Worm (Caenorhabditis elegans) whole organism, young adult: Measurements from ENCODE around the gene B0563.18.

Experiments used
- C06A6.2 ChIP-seq: fragments of 200-800 bp; sonication (Bioruptor generic); conservative IDR thresholded peaks from 2 replicates; pipeline ENCODE4 v1.3.6; 2022; ENCODE audit warnings: missing genetic modification characterization, missing compliant biosample characterization
- F23B12.7 ChIP-seq: sonication (generic microtip); optimal IDR thresholded peaks from 2 replicates; lab custom pipeline; 2017; ENCODE audit warnings: missing genetic modification characterization, mild to moderate bottlenecking, missing compliant biosample characterization, antibody characterized with exemption, moderate library complexity; ENCODE audit not compliant: insufficient read depth
- F57A8.1 ChIP-seq: fragments of 200-800 bp; sonication (Bioruptor generic); optimal IDR thresholded peaks from 2 replicates; lab custom pipeline; 2018; ENCODE audit warnings: mild to moderate bottlenecking, missing genetic modification characterization, moderate library complexity, missing compliant biosample characterization
- T07F8.4 ChIP-seq: sonication (generic microtip); optimal IDR thresholded peaks from 2 replicates; lab custom pipeline; 2016; ENCODE audit warnings: mild to moderate bottlenecking, missing genetic modification characterization, moderate library complexity, missing compliant biosample characterization
- T26A5.8 ChIP-seq: sonication (generic microtip); optimal IDR thresholded peaks from 2 replicates; lab custom pipeline; 2016; ENCODE audit warnings: missing genetic modification characterization, missing compliant biosample characterization
- akir-1 ChIP-seq: fragments of 200-800 bp; sonication (Bioruptor generic); optimal IDR thresholded peaks from 2 replicates; lab custom pipeline; 2018; ENCODE audit warnings: mild to moderate bottlenecking, missing genetic modification characterization, moderate library complexity, missing compliant biosample characterization
- aptf-3 ChIP-seq: fragments of 200-800 bp; sonication (Bioruptor generic); IDR thresholded peaks from 2 replicates; pipeline ENCODE4 v1.3.6; 2022; ENCODE audit warnings: missing genetic modification characterization, missing compliant biosample characterization
- athp-1 ChIP-seq: sonication (generic microtip); optimal IDR thresholded peaks from 2 replicates; lab custom pipeline; 2017; ENCODE audit warnings: mild to moderate bottlenecking, missing genetic modification characterization, missing compliant biosample characterization
- bed-1 ChIP-seq: fragments of 200-800 bp; sonication (Bioruptor generic); IDR thresholded peaks from 2 replicates; pipeline ENCODE4 v1.3.6; 2022; ENCODE audit warnings: missing genetic modification reagents, missing genetic modification characterization, missing compliant biosample characterization
- chd-7 ChIP-seq: sonication (generic microtip); optimal IDR thresholded peaks from 2 replicates; lab custom pipeline; 2016; ENCODE audit warnings: mild to moderate bottlenecking, missing genetic modification characterization, moderate library complexity, missing compliant biosample characterization
- efl-1 ChIP-seq: fragments of 150-350 bp; optimal IDR thresholded peaks from 2 replicates; lab custom pipeline; 2014; ENCODE audit warnings: missing biosample characterization, missing genetic modification reagents, missing genetic modification characterization
- ekl-4 ChIP-seq: fragments of 200-800 bp; sonication (Bioruptor generic); IDR thresholded peaks from 2 replicates; pipeline ENCODE4 v1.3.6; 2022; ENCODE audit warnings: missing genetic modification reagents, missing genetic modification characterization, missing compliant biosample characterization
- ets-4 ChIP-seq: fragments of 200-800 bp; sonication (Bioruptor generic); optimal IDR thresholded peaks from 2 replicates; lab custom pipeline; 2018; ENCODE audit warnings: mild to moderate bottlenecking, missing genetic modification characterization, missing compliant biosample characterization
- fkh-3 ChIP-seq: sonication (generic microtip); optimal IDR thresholded peaks from 2 replicates; lab custom pipeline; 2016; ENCODE audit warnings: mild to moderate bottlenecking, missing genetic modification characterization, missing compliant biosample characterization
- him-1 ChIP-seq: sonication (generic microtip); optimal IDR thresholded peaks from 2 replicates; lab custom pipeline; 2016; ENCODE audit warnings: missing genotype, missing genetic modification reagents, missing genetic modification characterization, missing compliant biosample characterization
- lin-35 ChIP-seq, 3 experiments: fragments of 150-350 bp in 2 of 3; sonication (generic microtip) in 1 of 3; optimal IDR thresholded peaks; 2 replicates each; lab custom pipeline; 2014 to 2018; ENCODE audit warnings: missing biosample characterization in 3 of 3, missing genetic modification characterization in 3 of 3, missing genetic modification reagents in 3 of 3
- lin-40 ChIP-seq: sonication (generic microtip); optimal IDR thresholded peaks from 2 replicates; lab custom pipeline; 2016; ENCODE audit warnings: missing genetic modification characterization, mild to moderate bottlenecking, missing compliant biosample characterization, missing genotype, missing genetic modification reagents
- lin-54 ChIP-seq: fragments of 200-800 bp; sonication (Bioruptor generic); optimal IDR thresholded peaks from 2 replicates; lab custom pipeline; 2018; ENCODE audit warnings: mild to moderate bottlenecking, missing genetic modification characterization, missing compliant biosample characterization
- madf-6 ChIP-seq: fragments of 200-800 bp; sonication (Bioruptor generic); IDR thresholded peaks from 2 replicates; pipeline ENCODE4 v1.3.6; 2022; ENCODE audit warnings: missing genetic modification reagents, missing genetic modification characterization, missing compliant biosample characterization
- madf-8 ChIP-seq: fragments of 200-800 bp; sonication (Bioruptor generic); conservative IDR thresholded peaks from 2 replicates; pipeline ENCODE4 v1.3.6; 2022; ENCODE audit warnings: missing genetic modification reagents, missing genetic modification characterization, missing compliant biosample characterization
- mcd-1 ChIP-seq: fragments of 200-800 bp; sonication (Bioruptor generic); IDR thresholded peaks from 2 replicates; pipeline ENCODE4 v1.3.6; 2022; ENCODE audit warnings: missing genetic modification reagents, missing genetic modification characterization, missing compliant biosample characterization
- mel-28 ChIP-seq: sonication (generic microtip); optimal IDR thresholded peaks from 2 replicates; lab custom pipeline; 2016; ENCODE audit warnings: borderline replicate concordance, mild to moderate bottlenecking, missing genetic modification characterization, missing compliant biosample characterization
- nhr-179 ChIP-seq: sonication (generic microtip); optimal IDR thresholded peaks from 2 replicates; lab custom pipeline; 2016; ENCODE audit warnings: mild to moderate bottlenecking, missing genetic modification characterization, missing compliant biosample characterization
- nhr-27 ChIP-seq: fragments of 200-800 bp; sonication (Bioruptor generic); optimal IDR thresholded peaks from 2 replicates; lab custom pipeline; 2018; ENCODE audit warnings: mild to moderate bottlenecking, missing genetic modification characterization, moderate library complexity, missing compliant biosample characterization
- pbrm-1 ChIP-seq: fragments of 200-800 bp; sonication (Bioruptor generic); IDR thresholded peaks from 2 replicates; pipeline ENCODE4 v1.3.6; 2022; ENCODE audit warnings: missing genetic modification reagents, missing genetic modification characterization, missing compliant biosample characterization
- rcor-1 ChIP-seq: fragments of 200-800 bp; sonication (Bioruptor generic); IDR thresholded peaks from 2 replicates; pipeline ENCODE4 v1.3.6; 2022; ENCODE audit warnings: missing genetic modification reagents, missing genetic modification characterization, missing compliant biosample characterization
- sdz-38 ChIP-seq: sonication (generic microtip); optimal IDR thresholded peaks from 2 replicates; lab custom pipeline; 2016; ENCODE audit warnings: missing genotype, missing genetic modification characterization, missing compliant biosample characterization
- snpc-1.1 ChIP-seq: sonication (generic microtip); optimal IDR thresholded peaks from 2 replicates; lab custom pipeline; 2017; ENCODE audit warnings: missing genetic modification characterization, mild to moderate bottlenecking, missing compliant biosample characterization, antibody characterized with exemption, moderate library complexity, missing genotype, missing genetic modification reagents; ENCODE audit not compliant: insufficient read depth
- snpc-1.3 ChIP-seq: sonication (generic microtip); optimal IDR thresholded peaks from 2 replicates; lab custom pipeline; 2017; ENCODE audit warnings: missing genetic modification characterization, mild to moderate bottlenecking, missing compliant biosample characterization, antibody characterized with exemption, moderate library complexity, missing genotype, missing genetic modification reagents; ENCODE audit not compliant: insufficient read depth
- somi-1 ChIP-seq: fragments of 200-800 bp; sonication (Bioruptor generic); optimal IDR thresholded peaks from 2 replicates; lab custom pipeline; 2018; ENCODE audit warnings: mild to moderate bottlenecking, missing genetic modification characterization, missing compliant biosample characterization
- sptf-2 ChIP-seq: fragments of 200-800 bp; sonication (Bioruptor generic); optimal IDR thresholded peaks from 2 replicates; lab custom pipeline; 2018; ENCODE audit warnings: mild to moderate bottlenecking, missing genetic modification characterization, missing compliant biosample characterization
- tlf-1 ChIP-seq: fragments of 200-800 bp; sonication (Bioruptor generic); optimal IDR thresholded peaks from 2 replicates; lab custom pipeline; 2018; ENCODE audit warnings: mild to moderate bottlenecking, missing genetic modification characterization, missing compliant biosample characterization
- zim-3 ChIP-seq: sonication (generic microtip); optimal IDR thresholded peaks from 2 replicates; lab custom pipeline; 2017; ENCODE audit warnings: mild to moderate bottlenecking, missing genetic modification characterization, moderate library complexity, missing compliant biosample characterization
- ztf-26 ChIP-seq: sonication (generic microtip); optimal IDR thresholded peaks from 2 replicates; lab custom pipeline; 2017; ENCODE audit warnings: missing genetic modification characterization, missing compliant biosample characterization

Gene B0563.18

ce11 chrX:9172278-9172677 lies at the start of gene B0563.18:
Gene B0563.18 (plus strand): TSS chrX:9172578.
- TF ChIP-seq lin-54 (GFP tag; lab: Kevin White, UChicago) (no peak), efl-1 (GFP tag; lab: Kevin White, UChicago) (no peak), ekl-4 (GFP tag; lab: Robert Waterston, UW) (no peak), F23B12.7 (no peak), nhr-27 (tag; lab: Kevin White, UChicago) (no peak), zim-3 (tag; lab: Kevin White, UChicago) (no peak), sptf-2 (GFP tag; lab: Kevin White, UChicago) (no peak), ets-4 (GFP tag; lab: Kevin White, UChicago) (no peak), snpc-1.3 (no peak), lin-35 (GFP tag; optimal IDR thresholded peaks at IDR 0.05; lab: Kevin White, UChicago) (no peak)

- no peak for TF ChIP-seq snpc-1.1 (tag; lab: Kevin White, UChicago)
- no peak for TF ChIP-seq lin-40 (tag; lab: Kevin White, UChicago)
- TF ChIP-seq C06A6.2: no peak
- no peak for TF ChIP-seq pbrm-1 (GFP tag; lab: Robert Waterston, UW)
Measured at ce11 chrX:9137402-9137801, 35.0 kb upstream of the B0563.18 start, which contains the start of gene B0563.6. Gene B0563.6 (plus strand): TSS chrX:9137702.

- no peak for TF ChIP-seq T26A5.8 (tag; lab: Kevin White, UChicago)
- TF ChIP-seq akir-1 (GFP tag; lab: Kevin White, UChicago): no peak
- no peak for TF ChIP-seq zim-3 (tag; lab: Kevin White, UChicago)
- no peak for TF ChIP-seq F57A8.1 (GFP tag; lab: Kevin White, UChicago)
- TF ChIP-seq bed-1 (GFP tag; lab: Robert Waterston, UW): no peak
- no peak for TF ChIP-seq him-1 (tag; lab: Kevin White, UChicago)
- TF ChIP-seq nhr-179: no peak
- no peak for TF ChIP-seq tlf-1
- TF ChIP-seq mcd-1 (GFP tag; lab: Robert Waterston, UW): no peak
- no peak for TF ChIP-seq efl-1 (GFP tag; lab: Kevin White, UChicago)
- no peak for TF ChIP-seq rcor-1 (GFP tag; lab: Robert Waterston, UW)
- TF ChIP-seq fkh-3: no peak
- TF ChIP-seq madf-6: no peak
- TF ChIP-seq madf-8 (GFP tag; lab: Robert Waterston, UW): no peak
- no peak for TF ChIP-seq T07F8.4 (tag; lab: Kevin White, UChicago)
- TF ChIP-seq mel-28 (tag; lab: Kevin White, UChicago): no peak
Measured at ce11 chrX:9145848-9146247, 26.5 kb upstream of the B0563.18 start, which contains the start of gene B0563.5. Gene B0563.5 (plus strand): TSS chrX:9146148.

- TF ChIP-seq lin-54 (GFP tag; lab: Kevin White, UChicago): no peak
- peak; percentile 64 for TF ChIP-seq lin-40 (tag; lab: Kevin White, UChicago)
- no peak for TF ChIP-seq F23B12.7
- no peak for TF ChIP-seq akir-1 (GFP tag; lab: Kevin White, UChicago)
- no peak for TF ChIP-seq sdz-38 (tag; lab: Kevin White, UChicago)
- peak; percentile 15 for TF ChIP-seq chd-7 (tag; lab: Kevin White, UChicago)
- TF ChIP-seq ztf-26 (tag; lab: Kevin White, UChicago): peak; percentile 70
- no peak for TF ChIP-seq zim-3 (tag; lab: Kevin White, UChicago)
- no peak for TF ChIP-seq aptf-3 (GFP tag; lab: Robert Waterston, UW)
- TF ChIP-seq somi-1 (GFP tag; lab: Kevin White, UChicago): peak; percentile 61
- TF ChIP-seq athp-1 (tag; lab: Kevin White, UChicago): no peak
Measured at ce11 chrX:9146953-9147352, 25.4 kb upstream of the B0563.18 start.
